Worm (Caenorhabditis elegans) whole organism, young adult: Measurements from ENCODE around the gene taf-3.

Experiments used
- B0035.1 ChIP-seq: sonication (generic microtip); optimal IDR thresholded peaks from 2 replicates; lab custom pipeline; 2016; ENCODE audit warnings: missing genetic modification characterization, mild to moderate bottlenecking, missing compliant biosample characterization, missing genotype, missing genetic modification reagents
- B0261.1 ChIP-seq: sonication (generic microtip); optimal IDR thresholded peaks from 2 replicates; lab custom pipeline; 2016; ENCODE audit warnings: mild to moderate bottlenecking, missing genetic modification characterization, moderate library complexity, missing compliant biosample characterization
- C06A6.2 ChIP-seq: fragments of 200-800 bp; sonication (Bioruptor generic); conservative IDR thresholded peaks from 2 replicates; pipeline ENCODE4 v1.3.6; 2022; ENCODE audit warnings: missing genetic modification characterization, missing compliant biosample characterization
- F10E7.11 ChIP-seq: sonication (generic microtip); optimal IDR thresholded peaks from 2 replicates; lab custom pipeline; 2017; ENCODE audit warnings: mild to moderate bottlenecking, missing genetic modification characterization, moderate library complexity, missing compliant biosample characterization
- F55B11.4 ChIP-seq: sonication (generic microtip); optimal IDR thresholded peaks from 2 replicates; lab custom pipeline; 2016; ENCODE audit warnings: missing compliant biosample characterization, missing genetic modification characterization, borderline replicate concordance; ENCODE audit not compliant: insufficient read depth
- K11D2.4 ChIP-seq: fragments of 200-800 bp; sonication (Bioruptor generic); IDR thresholded peaks from 2 replicates; pipeline ENCODE4 v1.3.6; 2022; ENCODE audit warnings: missing genetic modification reagents, missing genetic modification characterization, missing compliant biosample characterization
- T26A5.8 ChIP-seq: sonication (generic microtip); optimal IDR thresholded peaks from 2 replicates; lab custom pipeline; 2016; ENCODE audit warnings: missing genetic modification characterization, missing compliant biosample characterization
- Y53F4B.3 ChIP-seq: fragments of 200-800 bp; sonication (Bioruptor generic); IDR thresholded peaks from 2 replicates; pipeline ENCODE4 v1.3.6; 2022; ENCODE audit warnings: missing genetic modification reagents, missing genetic modification characterization, missing compliant biosample characterization
- Y79H2A.3 ChIP-seq: fragments of 200-800 bp; sonication (Bioruptor generic); conservative IDR thresholded peaks from 2 replicates; pipeline ENCODE4 v1.3.6; 2022; ENCODE audit warnings: missing genetic modification reagents, missing genetic modification characterization, missing compliant biosample characterization
- Y95B8A.8 ChIP-seq: fragments of 200-800 bp; sonication (Bioruptor generic); IDR thresholded peaks from 2 replicates; pipeline ENCODE4 v1.3.6; 2022; ENCODE audit warnings: missing genetic modification reagents, missing genetic modification characterization, missing compliant biosample characterization
- ZK185.1 ChIP-seq: sonication (generic microtip); optimal IDR thresholded peaks from 2 replicates; lab custom pipeline; 2016; ENCODE audit warnings: mild to moderate bottlenecking, missing genetic modification characterization, missing compliant biosample characterization; ENCODE audit not compliant: poor library complexity, severe bottlenecking
- atf-7 ChIP-seq: sonication (generic microtip); optimal IDR thresholded peaks from 2 replicates; lab custom pipeline; 2017; ENCODE audit warnings: mild to moderate bottlenecking, missing genetic modification characterization, missing compliant biosample characterization
- athp-1 ChIP-seq: sonication (generic microtip); optimal IDR thresholded peaks from 2 replicates; lab custom pipeline; 2017; ENCODE audit warnings: mild to moderate bottlenecking, missing genetic modification characterization, missing compliant biosample characterization
- attf-3 ChIP-seq: fragments of 200-800 bp; sonication (Bioruptor generic); conservative IDR thresholded peaks from 2 replicates; pipeline ENCODE4 v1.3.6; 2022; ENCODE audit warnings: missing genetic modification reagents, missing genetic modification characterization, missing compliant biosample characterization
- attf-6 ChIP-seq: fragments of 200-800 bp; sonication (Bioruptor generic); IDR thresholded peaks from 2 replicates; pipeline ENCODE4 v1.3.6; 2022; ENCODE audit warnings: missing genetic modification reagents, missing genetic modification characterization, missing compliant biosample characterization
- cebp-1 ChIP-seq, 2 experiments: fragments of 200-800 bp in 1 of 2; sonication (Bioruptor generic) in 1 of 2; sonication (generic microtip) in 1 of 2; IDR thresholded peaks in 1 of 2; optimal IDR thresholded peaks in 1 of 2; 2 replicates each; pipeline versions ENCODE4 v1.3.6 to Lab custom; 2017 to 2022; ENCODE audit warnings: missing compliant biosample characterization in 2 of 2, missing genetic modification characterization in 2 of 2, mild to moderate bottlenecking in 1 of 2, missing genetic modification reagents in 1 of 2, moderate library complexity in 1 of 2
- ceh-27 ChIP-seq: fragments of 200-800 bp; sonication (Bioruptor generic); optimal IDR thresholded peaks from 2 replicates; lab custom pipeline; 2018; ENCODE audit warnings: mild to moderate bottlenecking, missing genetic modification characterization, moderate library complexity, missing compliant biosample characterization
- ceh-40 ChIP-seq: fragments of 200-800 bp; sonication (Bioruptor generic); IDR thresholded peaks from 2 replicates; pipeline ENCODE4 v1.3.6; 2022; ENCODE audit warnings: missing genetic modification characterization, missing compliant biosample characterization
- ceh-58 ChIP-seq: fragments of 200-800 bp; sonication (Bioruptor generic); IDR thresholded peaks from 2 replicates; pipeline ENCODE4 v1.3.6; 2022; ENCODE audit warnings: missing genetic modification characterization, missing compliant biosample characterization
- chd-7 ChIP-seq: sonication (generic microtip); optimal IDR thresholded peaks from 2 replicates; lab custom pipeline; 2016; ENCODE audit warnings: mild to moderate bottlenecking, missing genetic modification characterization, moderate library complexity, missing compliant biosample characterization
- dox-1 ChIP-seq: fragments of 200-800 bp; sonication (Bioruptor generic); IDR thresholded peaks from 2 replicates; pipeline ENCODE4 v1.3.6; 2022; ENCODE audit warnings: missing genetic modification reagents, missing genetic modification characterization, missing compliant biosample characterization
- dpl-1 ChIP-seq: fragments of 150-350 bp; optimal IDR thresholded peaks from 2 replicates; lab custom pipeline; 2014; ENCODE audit warnings: missing biosample characterization, missing genetic modification reagents, missing genetic modification characterization
- egl-44 ChIP-seq: fragments of 200-800 bp; sonication (Bioruptor generic); IDR thresholded peaks from 2 replicates; pipeline ENCODE4 v1.3.6; 2022; ENCODE audit warnings: missing genetic modification reagents, missing genetic modification characterization, missing compliant biosample characterization
- hmg-1.2 ChIP-seq: fragments of 200-800 bp; sonication (Bioruptor generic); IDR thresholded peaks from 2 replicates; pipeline ENCODE4 v1.3.6; 2022; ENCODE audit warnings: missing genetic modification reagents, missing genetic modification characterization, missing compliant biosample characterization
- hrde-1 ChIP-seq: sonication (generic microtip); optimal IDR thresholded peaks from 2 replicates; lab custom pipeline; 2016; ENCODE audit warnings: missing genetic modification characterization, mild to moderate bottlenecking, missing compliant biosample characterization, moderate library complexity, missing genotype, missing genetic modification reagents, borderline replicate concordance
- lin-26 ChIP-seq: fragments of 200-800 bp; sonication (Bioruptor generic); IDR thresholded peaks from 2 replicates; pipeline ENCODE4 v1.3.6; 2022; ENCODE audit warnings: missing genetic modification reagents, missing genetic modification characterization, missing compliant biosample characterization
- madf-10 ChIP-seq: sonication (generic microtip); optimal IDR thresholded peaks from 2 replicates; lab custom pipeline; 2016; ENCODE audit warnings: mild to moderate bottlenecking, missing genetic modification characterization, missing compliant biosample characterization
- mcd-1 ChIP-seq: fragments of 200-800 bp; sonication (Bioruptor generic); IDR thresholded peaks from 2 replicates; pipeline ENCODE4 v1.3.6; 2022; ENCODE audit warnings: missing genetic modification reagents, missing genetic modification characterization, missing compliant biosample characterization
- mes-4 ChIP-seq: sonication (generic microtip); optimal IDR thresholded peaks from 2 replicates; lab custom pipeline; 2016; ENCODE audit warnings: missing genotype, missing genetic modification characterization, missing compliant biosample characterization
- mxl-1 ChIP-seq: sonication (generic microtip); optimal IDR thresholded peaks from 2 replicates; lab custom pipeline; 2016; ENCODE audit warnings: missing genetic modification characterization, missing compliant biosample characterization
- nfyb-1 ChIP-seq: fragments of 200-800 bp; sonication (Bioruptor generic); IDR thresholded peaks from 2 replicates; pipeline ENCODE4 v1.3.6; 2022; ENCODE audit warnings: missing genetic modification reagents, missing genetic modification characterization, missing compliant biosample characterization
- nhr-80 ChIP-seq: sonication (generic microtip); optimal IDR thresholded peaks from 2 replicates; lab custom pipeline; 2016; ENCODE audit warnings: missing genetic modification characterization, missing compliant biosample characterization
- pbrm-1 ChIP-seq: fragments of 200-800 bp; sonication (Bioruptor generic); IDR thresholded peaks from 2 replicates; pipeline ENCODE4 v1.3.6; 2022; ENCODE audit warnings: missing genetic modification reagents, missing genetic modification characterization, missing compliant biosample characterization
- pha-4 ChIP-seq: fragments of 150-350 bp; sonication (generic microtip); optimal IDR thresholded peaks from 2 replicates; lab custom pipeline; 2014; ENCODE audit warnings: missing biosample characterization, missing genetic modification reagents, missing genetic modification characterization
- rpc-1 ChIP-seq, 2 experiments: fragments of 150-350 bp in 1 of 2; sonication (generic microtip) in 1 of 2; optimal IDR thresholded peaks; 2 replicates each; lab custom pipeline; 2014 to 2018; ENCODE audit warnings: missing biosample characterization in 1 of 2, missing genetic modification characterization in 1 of 2, missing genetic modification reagents in 1 of 2, missing genotype in 1 of 2
- snpc-1.1 ChIP-seq: sonication (generic microtip); optimal IDR thresholded peaks from 2 replicates; lab custom pipeline; 2017; ENCODE audit warnings: missing genetic modification characterization, mild to moderate bottlenecking, missing compliant biosample characterization, antibody characterized with exemption, moderate library complexity, missing genotype, missing genetic modification reagents; ENCODE audit not compliant: insufficient read depth
- snpc-1.3 ChIP-seq: sonication (generic microtip); optimal IDR thresholded peaks from 2 replicates; lab custom pipeline; 2017; ENCODE audit warnings: missing genetic modification characterization, mild to moderate bottlenecking, missing compliant biosample characterization, antibody characterized with exemption, moderate library complexity, missing genotype, missing genetic modification reagents; ENCODE audit not compliant: insufficient read depth
- snpc-3.4 ChIP-seq: sonication (generic microtip); optimal IDR thresholded peaks from 2 replicates; lab custom pipeline; 2017; ENCODE audit warnings: missing genetic modification characterization, mild to moderate bottlenecking, missing compliant biosample characterization, antibody characterized with exemption, moderate library complexity, missing genotype, missing genetic modification reagents
- snpc-4 ChIP-seq, 5 experiments: fragments of 150-350 bp in 1 of 5; sonication (generic microtip) in 4 of 5; optimal IDR thresholded peaks; 2 replicates each; lab custom pipeline; 2014 to 2018; ENCODE audit warnings: missing genetic modification characterization in 5 of 5, missing biosample characterization in 3 of 5, antibody characterized with exemption in 2 of 5, mild to moderate bottlenecking in 2 of 5, missing compliant biosample characterization in 2 of 5, missing genotype in 2 of 5, moderate library complexity in 2 of 5, missing genetic modification reagents in 1 of 5
- somi-1 ChIP-seq: fragments of 200-800 bp; sonication (Bioruptor generic); optimal IDR thresholded peaks from 2 replicates; lab custom pipeline; 2018; ENCODE audit warnings: mild to moderate bottlenecking, missing genetic modification characterization, missing compliant biosample characterization
- tbp1 ChIP-seq: fragments of 200-800 bp; sonication (Bioruptor generic); optimal IDR thresholded peaks from 2 replicates; lab custom pipeline; 2018; ENCODE audit warnings: mild to moderate bottlenecking, missing genetic modification characterization, missing compliant biosample characterization
- zim-3 ChIP-seq: sonication (generic microtip); optimal IDR thresholded peaks from 2 replicates; lab custom pipeline; 2017; ENCODE audit warnings: mild to moderate bottlenecking, missing genetic modification characterization, moderate library complexity, missing compliant biosample characterization
- ztf-18 ChIP-seq: sonication (generic microtip); optimal IDR thresholded peaks from 2 replicates; lab custom pipeline; 2016; ENCODE audit warnings: missing genotype, mild to moderate bottlenecking, missing genetic modification characterization, missing compliant biosample characterization
- ztf-25 ChIP-seq: fragments of 200-800 bp; sonication (Bioruptor generic); IDR thresholded peaks from 2 replicates; pipeline ENCODE4 v1.3.6; 2022; ENCODE audit warnings: missing genetic modification reagents, missing genetic modification characterization, missing compliant biosample characterization
- ztf-26 ChIP-seq: sonication (generic microtip); optimal IDR thresholded peaks from 2 replicates; lab custom pipeline; 2017; ENCODE audit warnings: missing genetic modification characterization, missing compliant biosample characterization
- ztf-6 ChIP-seq: fragments of 200-800 bp; sonication (Bioruptor generic); IDR thresholded peaks from 2 replicates; pipeline ENCODE4 v1.3.6; 2022; ENCODE audit warnings: missing genetic modification reagents, missing genetic modification characterization, missing compliant biosample characterization

The taf-3 gene

DNA sequence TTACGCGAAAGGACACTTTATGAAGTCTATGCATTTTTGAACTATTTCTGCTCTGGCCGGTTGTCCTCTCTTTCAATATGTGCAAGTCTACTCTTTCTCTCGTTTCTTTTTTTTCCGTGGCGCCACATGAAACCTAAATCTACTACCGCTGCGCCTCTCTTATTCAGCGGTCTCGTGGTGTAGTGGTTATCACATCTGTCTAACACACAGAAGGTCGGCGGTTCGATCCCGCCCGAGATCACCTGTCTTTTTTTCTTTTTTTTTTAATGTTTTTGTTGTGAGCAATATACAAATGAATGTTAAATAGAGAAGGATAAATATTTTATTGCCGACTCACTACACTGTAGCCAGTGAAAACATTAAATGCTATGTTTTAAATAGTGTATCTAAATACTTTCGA is 34.1 kb upstream of the taf-3 start:
- TF ChIP-seq B0035.1 (peak; percentile 4), ceh-27 (peak; percentile 33), athp-1 (tag; lab: Kevin White, UChicago) (peak; percentile 14), pbrm-1 (peak; percentile 67; the same call in 1 of the 2 replicates), nfyb-1 (peak; percentile 79), Y53F4B.3 (GFP tag; lab: Robert Waterston, UW) (no peak), Y79H2A.3 (GFP tag; lab: Robert Waterston, UW) (peak; percentile 58; the same call in 1 of the 2 replicates), ceh-40 (peak; percentile 87; the same call in 1 of the 2 replicates), lin-26 (peak; percentile 95), ceh-58 (no peak), F10E7.11 (tag; lab: Kevin White, UChicago) (peak; percentile 7), snpc-4 (GFP tag; optimal IDR thresholded peaks at IDR 0.05; lab: Kevin White, UChicago) (peak; percentile 46), snpc-4 (tag; optimal IDR thresholded peaks at IDR 0.05; lab: Kevin White, UChicago) (peak in 3 of 4 experiments; percentile 63 to 79 (median 73)), snpc-1.1 (tag; lab: Kevin White, UChicago) (peak; percentile 72), ztf-18 (peak; percentile 64), ztf-25 (GFP tag; lab: Robert Waterston, UW) (0 out of 2 replicates have a peak, but pooled peaks have one; percentile 59), ztf-26 (tag; lab: Kevin White, UChicago) (peak; percentile 15), attf-3 (peak; percentile 30; the same call in 1 of the 2 replicates), zim-3 (tag; lab: Kevin White, UChicago) (peak; percentile 71), snpc-3.4 (peak; percentile 50), attf-6 (GFP tag; lab: Robert Waterston, UW) (no peak), somi-1 (peak; percentile 13), egl-44 (GFP tag; lab: Robert Waterston, UW) (peak; percentile 73; the same call in 1 of the 2 replicates), pha-4 (tag; lab: Kevin White, UChicago) (no peak), Y95B8A.8 (no peak), chd-7 (no peak), atf-7 (tag; lab: Kevin White, UChicago) (peak; percentile 25), mxl-1 (tag; lab: Kevin White, UChicago) (peak; percentile 62), cebp-1 (GFP tag; IDR thresholded peaks at IDR 0.05; lab: Robert Waterston, UW) (no peak), cebp-1 (tag; optimal IDR thresholded peaks at IDR 0.05; lab: Kevin White, UChicago) (peak; percentile 70), dox-1 (GFP tag; lab: Robert Waterston, UW) (peak; percentile 50; the same call in 1 of the 2 replicates), mcd-1 (peak; percentile 49; the same call in 1 of the 2 replicates), nhr-80 (peak; percentile 7), snpc-1.3 (tag; lab: Kevin White, UChicago) (peak; percentile 59), hmg-1.2 (peak; percentile 80), ZK185.1 (tag; lab: Kevin White, UChicago) (peak; percentile 86), ztf-6 (GFP tag; lab: Robert Waterston, UW) (no peak), madf-10 (tag; lab: Kevin White, UChicago) (peak; percentile 75), F55B11.4 (tag; lab: Kevin White, UChicago) (no peak), hrde-1 (no peak), rpc-1 (optimal IDR thresholded peaks at IDR 0.05; lab: Kevin White, UChicago) (peak; percentile 82), rpc-1 (tag; optimal IDR thresholded peaks at IDR 0.05; lab: Kevin White, UChicago) (peak; percentile 91), T26A5.8 (tag; lab: Kevin White, UChicago) (peak; percentile 58), mes-4 (tag; lab: Kevin White, UChicago) (peak; percentile 69), tbp1 (GFP tag; lab: Kevin White, UChicago) (peak; percentile 94), B0261.1 (tag; lab: Kevin White, UChicago) (peak; percentile 88), C06A6.2 (GFP tag; lab: Robert Waterston, UW) (no peak), dpl-1 (GFP tag; lab: Kevin White, UChicago) (no peak), K11D2.4 (GFP tag; lab: Robert Waterston, UW) (peak; percentile 56; the same call in 1 of the 2 replicates)
